Fruit fly (Drosophila melanogaster): ENCODE data around the gene CG1677.

The CG1677 gene

DNA sequence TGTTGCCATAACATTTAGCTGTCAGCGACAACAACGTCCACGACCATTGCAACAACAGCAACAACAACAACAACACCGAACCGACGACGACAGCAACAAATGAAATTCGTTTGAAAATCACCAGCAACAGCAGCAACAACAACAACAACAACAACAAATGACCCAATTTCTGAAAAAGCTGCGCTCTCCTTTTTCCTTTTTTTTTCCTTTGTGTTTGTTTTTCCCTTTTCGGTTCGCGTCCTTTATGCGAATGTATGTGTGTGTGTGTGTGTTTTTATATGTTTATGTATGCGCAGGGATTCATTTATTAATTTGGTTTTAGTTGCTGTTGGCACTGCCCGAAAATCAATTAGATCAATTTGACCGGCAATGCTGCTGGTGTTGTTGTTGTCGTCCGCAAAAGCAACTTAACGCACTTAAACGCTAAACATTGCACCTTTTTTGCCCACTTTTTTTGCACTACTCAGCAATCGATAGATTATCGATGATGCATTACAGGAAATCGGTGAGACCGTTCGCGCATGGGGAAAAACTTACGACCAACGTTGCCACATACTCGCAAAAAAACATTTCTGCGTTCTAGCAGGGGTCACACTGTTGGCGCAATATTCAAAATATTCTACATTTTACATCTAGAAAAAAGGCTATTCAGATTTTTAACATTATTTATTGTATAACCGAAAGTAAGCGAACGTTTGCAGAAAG, 114.6 kb downstream of the CG1677 start, which contains the start of gene unc-119 (continued):
- TF ChIP-seq net (GFP tag; optimal IDR thresholded peaks at IDR 0.05) (peak; percentile 24), CG6276 (GFP tag; optimal IDR thresholded peaks at IDR 0.05) (peak; percentile 57), CG34406 (GFP tag; optimal IDR thresholded peaks at IDR 0.05) (peak; percentile 6), achi (GFP tag; optimal IDR thresholded peaks at IDR 0.05) (peak; percentile 7), Gug (GFP tag; IDR thresholded peaks at IDR 0.05) (no peak), Sox14 (GFP tag; optimal IDR thresholded peaks at IDR 0.05) (peak; percentile 1), salr (GFP tag; optimal IDR thresholded peaks at IDR 0.05) (no peak), acj6 (GFP tag; optimal IDR thresholded peaks at IDR 0.05) (no peak), Blimp-1 (GFP tag; optimal IDR thresholded peaks at IDR 0.05) (no peak), CG11294 (GFP tag; IDR thresholded peaks at IDR 0.05) (no peak), dsx (GFP tag; optimal IDR thresholded peaks at IDR 0.05; ENCODE audit: poor library complexity, severe bottlenecking) (peak; percentile 48), Ets96B (tag; optimal IDR thresholded peaks at IDR 0.05) (peak; percentile 15), Met (GFP tag; optimal IDR thresholded peaks at IDR 0.05) (no peak), CG10669 (GFP tag; optimal IDR thresholded peaks at IDR 0.05) (peak; percentile 59), CG10631 (GFP tag; optimal IDR thresholded peaks at IDR 0.05) (no peak), Smox (GFP tag; optimal IDR thresholded peaks at IDR 0.05) (no peak), fd85E (GFP tag; optimal IDR thresholded peaks at IDR 0.05) (no peak), lz (GFP tag; optimal IDR thresholded peaks at IDR 0.05) (no peak), Lpt (GFP tag; optimal IDR thresholded peaks at IDR 0.05) (no peak), cyc (GFP tag; optimal IDR thresholded peaks at IDR 0.05) (no peak), CG8632 (GFP tag; optimal IDR thresholded peaks at IDR 0.05) (no peak)

DNA sequence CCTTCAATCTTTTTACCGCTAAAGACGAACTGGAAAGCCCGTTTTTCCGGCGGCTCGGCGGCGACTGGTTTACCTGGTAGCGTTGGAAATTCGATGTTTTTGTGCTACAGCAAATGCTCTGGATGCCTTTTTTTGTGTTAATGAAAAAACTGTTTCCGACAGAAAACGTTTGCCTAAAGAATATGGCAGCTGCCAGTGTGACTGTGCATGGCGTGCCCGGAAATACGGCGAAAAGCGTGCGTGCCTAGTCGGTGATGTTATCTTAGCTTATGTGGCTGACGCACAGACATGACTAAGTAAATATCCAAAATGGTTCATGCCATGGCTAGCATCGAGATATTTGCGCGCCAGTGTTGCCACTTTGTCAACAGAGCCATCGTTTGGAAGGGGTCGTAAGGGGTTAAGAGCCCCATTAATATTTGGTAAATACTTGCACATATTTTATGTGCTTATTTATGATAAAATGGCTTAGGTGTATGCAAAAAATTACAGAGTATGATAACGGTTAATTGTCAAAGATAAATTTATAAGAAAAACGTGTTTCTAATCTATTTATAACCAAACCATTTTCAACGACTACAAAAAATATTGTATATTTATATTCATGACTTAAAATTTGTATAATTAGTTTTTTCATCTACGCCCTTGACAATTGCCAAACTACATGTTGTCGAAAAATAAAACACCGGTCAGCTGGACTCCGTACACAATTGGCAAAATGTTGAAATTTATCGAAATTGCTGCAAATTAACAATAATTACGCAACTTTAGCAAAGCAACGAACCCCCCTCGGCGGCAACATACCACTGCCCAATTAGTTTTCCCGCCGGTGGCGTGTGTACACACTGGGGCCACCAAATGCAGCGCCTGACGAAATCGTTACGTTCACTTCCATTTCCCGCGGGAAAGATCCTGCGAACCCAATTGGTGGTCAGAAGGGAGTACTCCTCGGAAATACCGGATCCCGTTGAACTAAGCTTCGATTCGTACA, 119.3 kb downstream of the CG1677 start, which contains the start of gene CG2059:
TSS of gene CG2059 (plus strand) at position 364 of the 991 bp plus-strand sequence.
- TF ChIP-seq CG15336 (GFP tag; IDR thresholded peaks at IDR 0.05), result peak; percentile 14; the same call in 1 of the 2 replicates
- TF ChIP-seq acj6 (GFP tag; optimal IDR thresholded peaks at IDR 0.05), result peak; percentile 15
- TF ChIP-seq CG34406 (GFP tag; optimal IDR thresholded peaks at IDR 0.05), result peak; percentile 19
- TF ChIP-seq Hr4 (GFP tag; optimal IDR thresholded peaks at IDR 0.05), result peak; percentile 37
- no peak for TF ChIP-seq CG4318 (GFP tag; optimal IDR thresholded peaks at IDR 0.05)
- peak; percentile 41 for TF ChIP-seq CG1621 (tag; optimal IDR thresholded peaks at IDR 0.05)
- no peak for TF ChIP-seq salr (GFP tag; optimal IDR thresholded peaks at IDR 0.05)
- TF ChIP-seq CG6808 (GFP tag; optimal IDR thresholded peaks at IDR 0.05), result no peak
- no peak for TF ChIP-seq CG8319 (GFP tag; optimal IDR thresholded peaks at IDR 0.05)
- peak; percentile 100 for TF ChIP-seq fkh (GFP tag; optimal IDR thresholded peaks at IDR 0.05)
- TF ChIP-seq Sox14 (GFP tag; optimal IDR thresholded peaks at IDR 0.05), result no peak
- TF ChIP-seq fd85E (GFP tag; optimal IDR thresholded peaks at IDR 0.05), result no peak
- TF ChIP-seq CG32006 (GFP tag; optimal IDR thresholded peaks at IDR 0.05), result no peak
- TF ChIP-seq ss (GFP tag; optimal IDR thresholded peaks at IDR 0.05), result no peak
- peak; percentile 43 for TF ChIP-seq CG31627 (GFP tag; optimal IDR thresholded peaks at IDR 0.05)
- no peak for TF ChIP-seq CG11762 (GFP tag; optimal IDR thresholded peaks at IDR 0.05; ENCODE audit: insufficient read depth)
- TF ChIP-seq eg (GFP tag; IDR thresholded peaks at IDR 0.05), result peak; percentile 32; the same call in 2 of the 3 replicates
- TF ChIP-seq CG9139 (GFP tag; optimal IDR thresholded peaks at IDR 0.05), result no peak
- peak; percentile 7 for TF ChIP-seq Met (GFP tag; optimal IDR thresholded peaks at IDR 0.05)
- TF ChIP-seq CG3032 (tag; optimal IDR thresholded peaks at IDR 0.05), result peak; percentile 11
- TF ChIP-seq dac (GFP tag; optimal IDR thresholded peaks at IDR 0.05), result no peak
- TF ChIP-seq Ets21C (GFP tag; optimal IDR thresholded peaks at IDR 0.05), result peak; percentile 6
- peak; percentile 22 for TF ChIP-seq topi (GFP tag; optimal IDR thresholded peaks at IDR 0.05)
- TF ChIP-seq CG10669 (GFP tag; optimal IDR thresholded peaks at IDR 0.05), result no peak
- no peak; the same call in 1 of the 2 replicates for TF ChIP-seq CG11294 (GFP tag; IDR thresholded peaks at IDR 0.05)
- no peak; the same call in 1 of the 2 replicates for TF ChIP-seq Gug (GFP tag; IDR thresholded peaks at IDR 0.05)
- TF ChIP-seq Hr39 (GFP tag; optimal IDR thresholded peaks at IDR 0.05), result peak; percentile 45
- peak; percentile 75 for TF ChIP-seq Eip78C (GFP tag)
- no peak for TF ChIP-seq dsx (GFP tag; optimal IDR thresholded peaks at IDR 0.05; ENCODE audit: poor library complexity, severe bottlenecking)
- TF ChIP-seq CG6276 (GFP tag; optimal IDR thresholded peaks at IDR 0.05), result peak; percentile 53
- TF ChIP-seq CG6854 (GFP tag; optimal IDR thresholded peaks at IDR 0.05), result peak; percentile 56
- TF ChIP-seq CG10631 (GFP tag; optimal IDR thresholded peaks at IDR 0.05), result peak; percentile 28
- TF ChIP-seq Hr38 (GFP tag; optimal IDR thresholded peaks at IDR 0.05), result no peak
- TF ChIP-seq fd59A (GFP tag; optimal IDR thresholded peaks at IDR 0.05), result no peak
- no peak for TF ChIP-seq Blimp-1 (GFP tag; optimal IDR thresholded peaks at IDR 0.05)
- TF ChIP-seq spab (GFP tag; optimal IDR thresholded peaks at IDR 0.05), result no peak

All from whole organism, prepupa.